Worm (Caenorhabditis elegans): Measurements from ENCODE around the gene Y51A2A.4.

Y51A2A.4 gene

DNA sequence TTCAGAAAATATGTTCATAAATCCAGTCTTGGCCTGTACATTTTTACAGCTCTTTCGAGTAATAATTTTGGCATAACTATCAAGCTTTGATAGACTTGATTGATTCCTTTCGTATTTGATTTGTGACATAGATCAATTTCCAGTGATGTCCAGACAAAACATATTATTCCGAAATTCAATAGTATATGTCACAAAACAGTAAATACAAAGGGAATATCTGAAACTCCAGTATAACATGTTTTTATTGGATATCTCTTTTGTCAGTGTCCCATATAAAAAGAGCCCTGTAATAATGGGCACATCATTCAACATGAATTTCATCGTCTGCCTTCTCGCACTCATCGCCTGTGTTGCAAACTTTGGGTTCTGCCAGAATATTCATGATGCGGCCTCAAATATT lies at the start of gene Y51A2A.4:
TSS of gene Y51A2A.4 (plus strand) at position 301 of the 400 bp plus-strand sequence.
- TF ChIP-seq lin-11 (tag; optimal IDR thresholded peaks at IDR 0.05): no peak
- no peak for TF ChIP-seq elt-3 (tag; optimal IDR thresholded peaks at IDR 0.05)
- TF ChIP-seq peb-1 (tag; optimal IDR thresholded peaks at IDR 0.05): no peak
- no peak for TF ChIP-seq mbf-1 (tag; optimal IDR thresholded peaks at IDR 0.05)
- TF ChIP-seq ama-1 (optimal IDR thresholded peaks at IDR 0.05): no peak
- TF ChIP-seq lin-39 (tag; optimal IDR thresholded peaks at IDR 0.05): no peak
- TF ChIP-seq Y55F3AM.14 (GFP tag; optimal IDR thresholded peaks at IDR 0.05): no peak
- TF ChIP-seq sem-4 (tag; optimal IDR thresholded peaks at IDR 0.05): no peak
- TF ChIP-seq skn-1 (tag; optimal IDR thresholded peaks at IDR 0.05): no peak
- TF ChIP-seq nhr-25 (tag; optimal IDR thresholded peaks at IDR 0.05): no peak
- TF ChIP-seq ceh-16 (tag; optimal IDR thresholded peaks at IDR 0.05): no peak
- TF ChIP-seq C34F6.9 (tag; optimal IDR thresholded peaks at IDR 0.05): no peak
- TF ChIP-seq sma-3 (GFP tag; optimal IDR thresholded peaks at IDR 0.05): no peak
- TF ChIP-seq egl-27 (tag; optimal IDR thresholded peaks at IDR 0.05): no peak
- no peak for TF ChIP-seq ceh-82 (tag; optimal IDR thresholded peaks at IDR 0.05)
- no peak for TF ChIP-seq unc-39 (tag; optimal IDR thresholded peaks at IDR 0.05)
- no peak for TF ChIP-seq dmd-4 (tag; optimal IDR thresholded peaks at IDR 0.05)
- no peak for TF ChIP-seq nhr-77 (tag; optimal IDR thresholded peaks at IDR 0.05)

- TF ChIP-seq zag-1 (tag; optimal IDR thresholded peaks at IDR 0.05) (no peak), gmeb-1 (tag; optimal IDR thresholded peaks at IDR 0.05) (peak; percentile 18), lin-39 (tag; optimal IDR thresholded peaks at IDR 0.05) (no peak), fos-1 (tag; optimal IDR thresholded peaks at IDR 0.05) (peak; percentile 27), nhr-23 (tag; optimal IDR thresholded peaks at IDR 0.05) (no peak), ama-1 (optimal IDR thresholded peaks at IDR 0.05) (no peak), crh-2 (tag; optimal IDR thresholded peaks at IDR 0.05) (peak; percentile 35)
Observed at ce11 chrV:18241328-18241727, 49.4 kb upstream of the Y51A2A.4 start, which contains the start of gene R10E8.8. Gene R10E8.8 (minus strand): TSS chrV:18241670.

- no peak for TF ChIP-seq ama-1 (optimal IDR thresholded peaks at IDR 0.05)
- no peak for TF ChIP-seq unc-55 (GFP tag; optimal IDR thresholded peaks at IDR 0.05)
- TF ChIP-seq sma-9 (GFP tag; optimal IDR thresholded peaks at IDR 0.05): no peak
- TF ChIP-seq sma-9 (tag; optimal IDR thresholded peaks at IDR 0.05): no peak
- no peak for TF ChIP-seq dmd-4 (tag; optimal IDR thresholded peaks at IDR 0.05)
- TF ChIP-seq unc-39 (tag; optimal IDR thresholded peaks at IDR 0.05): no peak
- TF ChIP-seq mab-5 (tag; optimal IDR thresholded peaks at IDR 0.05): no peak
- TF ChIP-seq unc-62 (GFP tag; optimal IDR thresholded peaks at IDR 0.05): no peak
- no peak for TF ChIP-seq elt-3 (tag; optimal IDR thresholded peaks at IDR 0.05)
- no peak for TF ChIP-seq gmeb-1 (tag; optimal IDR thresholded peaks at IDR 0.05)
- no peak for TF ChIP-seq lin-39 (tag; optimal IDR thresholded peaks at IDR 0.05)
- no peak for TF ChIP-seq mdl-1 (tag; optimal IDR thresholded peaks at IDR 0.05)
- TF ChIP-seq nhr-129 (tag; optimal IDR thresholded peaks at IDR 0.05): no peak
- TF ChIP-seq nhr-12 (tag; optimal IDR thresholded peaks at IDR 0.05): no peak
- TF ChIP-seq Y55F3AM.14 (GFP tag; optimal IDR thresholded peaks at IDR 0.05): no peak
- TF ChIP-seq nhr-21 (tag; optimal IDR thresholded peaks at IDR 0.05): no peak
Observed at ce11 chrV:18243227-18243626, 47.5 kb upstream of the Y51A2A.4 start.

- no peak for TF ChIP-seq unc-62 (GFP tag; optimal IDR thresholded peaks at IDR 0.05)
- no peak for TF ChIP-seq egl-27 (tag; optimal IDR thresholded peaks at IDR 0.05)
- TF ChIP-seq fos-1 (tag; optimal IDR thresholded peaks at IDR 0.05): peak; percentile 22
- TF ChIP-seq nhr-77 (tag; optimal IDR thresholded peaks at IDR 0.05): no peak
- TF ChIP-seq ceh-82 (tag; optimal IDR thresholded peaks at IDR 0.05): no peak
- TF ChIP-seq F13H6.1 (tag; optimal IDR thresholded peaks at IDR 0.05): no peak
- no peak for TF ChIP-seq nhr-21 (tag; optimal IDR thresholded peaks at IDR 0.05)
- no peak for TF ChIP-seq crh-2 (tag; optimal IDR thresholded peaks at IDR 0.05)
Observed at ce11 chrV:18244408-18244807, 46.3 kb upstream of the Y51A2A.4 start.

- TF ChIP-seq fos-1 (tag; optimal IDR thresholded peaks at IDR 0.05) (peak; percentile 79), lin-11 (tag; optimal IDR thresholded peaks at IDR 0.05) (no peak)
Observed at ce11 chrV:18246077-18246476, 44.7 kb upstream of the Y51A2A.4 start.

ce11 chrV:18252239-18252638 lies 38.5 kb upstream of the Y51A2A.4 start, which contains the start of gene R10E8.1:
Gene R10E8.1 (minus strand): TSS chrV:18252416.
- TF ChIP-seq fos-1 (tag; optimal IDR thresholded peaks at IDR 0.05) (peak; percentile 73), crh-2 (tag; optimal IDR thresholded peaks at IDR 0.05) (peak; percentile 4), lsy-2 (tag; optimal IDR thresholded peaks at IDR 0.05) (no peak)

All from whole organism, L2 larva.